Fruit fly (Drosophila melanogaster) S2 (cell line): ENCODE results near the gene CG17826.

ENCODE experiments used
- CG8478 ChIP-seq: fragments of >200 bp; optimal IDR thresholded peaks from 2 replicates; lab custom pipeline; 2018
- CTCF ChIP-seq, 2 experiments: fragments of >200 bp; optimal IDR thresholded peaks; 2 replicates each; lab custom pipeline; 2018

dm6 chr3L:11972879-11973278 lies 23.2 kb downstream of the CG17826 start, which contains the start of gene Muc68E:
- TF ChIP-seq CG8478 (lab: Kevin White, UChicago) (no peak), CTCF (optimal IDR thresholded peaks at IDR 0.05; lab: Kevin White, UChicago) (no peak)
